Fruit fly (Drosophila melanogaster) whole organism, pupa: ENCODE data around the gene Ptp99A.

ENCODE experiments used
- CG14655 ChIP-seq: fragments of 200-800 bp; sonication (Bioruptor generic); optimal IDR thresholded peaks from 3 replicates; lab custom pipeline; 2017; ENCODE audit warnings: mild to moderate bottlenecking, missing biosample characterization, missing genetic modification reagents, missing genetic modification characterization
- CG15710 ChIP-seq: fragments of 200-800 bp; sonication (Bioruptor generic); optimal IDR thresholded peaks from 2 replicates; lab custom pipeline; 2018; ENCODE audit warnings: missing biosample characterization, mild to moderate bottlenecking, missing genetic modification characterization, moderate library complexity
- CG4496 ChIP-seq: fragments of 200-800 bp; sonication (Bioruptor generic); IDR thresholded peaks from 3 replicates; pipeline ENCODE4 v1.3.6; 2022; ENCODE audit warnings: missing biosample characterization, missing genetic modification characterization
- CG9948 ChIP-seq: fragments of 200-800 bp; sonication (Bioruptor generic); optimal IDR thresholded peaks from 2 replicates; lab custom pipeline; 2018; ENCODE audit warnings: missing biosample characterization, mild to moderate bottlenecking, missing genetic modification characterization, moderate library complexity
- Ets98B ChIP-seq: fragments of 200-800 bp; sonication (Bioruptor generic); IDR thresholded peaks from 2 replicates; pipeline ENCODE4 v1.3.6; 2022; ENCODE audit warnings: missing biosample characterization, missing genetic modification characterization
- Pif1B ChIP-seq: fragments of 200-800 bp; sonication (Bioruptor generic); optimal IDR thresholded peaks from 3 replicates; lab custom pipeline; 2016; ENCODE audit warnings: missing biosample characterization, missing genetic modification characterization

DNA sequence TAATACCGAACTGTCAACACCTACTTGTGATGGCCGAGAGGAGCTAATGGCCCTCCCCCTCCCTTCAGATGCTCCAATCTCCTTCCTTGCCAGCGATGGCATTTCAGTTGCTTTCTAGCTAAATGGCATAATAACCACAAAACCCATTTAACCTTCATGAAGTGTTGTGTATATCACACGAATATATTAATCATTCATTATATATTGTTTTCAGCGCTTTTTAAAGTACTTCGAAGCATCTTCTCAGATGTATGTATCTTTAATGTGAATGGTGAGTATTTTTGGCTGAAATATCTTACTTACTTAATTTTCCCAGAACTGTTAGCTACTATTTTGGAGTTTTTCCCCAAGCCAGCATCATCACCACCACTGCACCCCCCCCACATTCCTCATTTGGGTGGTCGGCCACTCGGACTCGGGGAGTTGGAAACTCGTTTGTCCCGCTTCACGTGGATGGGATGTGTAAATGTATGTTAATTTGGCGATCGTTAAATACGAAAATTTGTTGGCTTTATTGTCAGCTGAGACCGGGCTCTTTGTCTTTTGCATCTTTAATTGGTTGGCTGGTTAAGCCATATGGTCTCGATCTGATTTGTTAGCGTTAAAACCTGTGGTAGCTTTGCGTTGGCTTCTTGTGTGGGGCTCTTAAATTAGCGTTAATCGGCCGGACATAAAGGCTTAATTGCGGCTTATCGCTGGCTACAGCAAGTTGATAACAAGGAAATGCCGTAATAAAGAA lies 135.0 kb downstream of the Ptp99A start:
- TF ChIP-seq Ets98B (GFP tag; lab: Robert Waterston, UW) (no peak), CG4496 (GFP tag; lab: Robert Waterston, UW) (no peak), Pif1B (GFP tag; lab: Kevin White, UChicago) (no peak), CG9948 (tag; lab: Kevin White, UChicago) (no peak), CG14655 (GFP tag; lab: Kevin White, UChicago) (no peak), CG15710 (no peak)
